Worm (Caenorhabditis elegans): Measurements from ENCODE around the gene sdz-37.
A peak's percentile ranks its signal among the peaks of the same experiment; 100 is the strongest.

sdz-37 gene

DNA sequence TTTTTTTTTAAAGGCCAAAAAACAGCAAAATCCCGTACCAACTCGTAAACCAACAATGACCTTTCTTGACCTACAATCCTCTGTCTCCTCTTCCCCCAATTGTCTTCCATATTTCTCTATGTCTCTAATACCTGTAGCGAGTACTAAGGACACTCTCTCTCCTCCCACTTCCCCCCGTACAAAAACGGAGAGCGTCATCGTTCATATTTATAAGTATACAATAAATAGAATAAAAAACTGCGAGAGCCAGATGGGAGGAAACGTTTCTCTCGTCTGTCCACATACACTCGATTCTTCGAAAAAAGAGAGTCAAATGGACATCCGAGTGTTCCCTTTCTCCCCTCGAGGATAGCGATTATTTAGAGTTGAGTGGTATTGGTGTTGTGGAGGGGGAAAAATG is 40.1 kb downstream of the sdz-37 start (continued):
- TF ChIP-seq egl-13 (tag; optimal IDR thresholded peaks at IDR 0.05) (no peak), tbx-2 (tag; optimal IDR thresholded peaks at IDR 0.05) (no peak), snu-23 (GFP tag; optimal IDR thresholded peaks at IDR 0.05) (no peak), aha-1 (tag; optimal IDR thresholded peaks at IDR 0.05) (no peak), F16B12.6 (tag; optimal IDR thresholded peaks at IDR 0.05) (no peak), lir-3 (tag; optimal IDR thresholded peaks at IDR 0.05; ENCODE audit: poor library complexity) (no peak), sptf-1 (tag; optimal IDR thresholded peaks at IDR 0.05) (no peak), hpl-2 (GFP tag; optimal IDR thresholded peaks at IDR 0.05) (no peak), grh-1 (GFP tag; IDR thresholded peaks at IDR 0.05) (no peak), dsc-1 (tag; optimal IDR thresholded peaks at IDR 0.05) (no peak), aly-2 (tag; optimal IDR thresholded peaks at IDR 0.05) (no peak), tlp-1 (tag; optimal IDR thresholded peaks at IDR 0.05) (no peak), C16A3.4 (tag; optimal IDR thresholded peaks at IDR 0.05) (no peak), nhr-47 (tag; optimal IDR thresholded peaks at IDR 0.05) (no peak), unc-62 (GFP tag; optimal IDR thresholded peaks at IDR 0.05) (no peak), elt-3 (tag; optimal IDR thresholded peaks at IDR 0.05) (no peak), unc-130 (tag; optimal IDR thresholded peaks at IDR 0.05) (no peak), pag-3 (tag; optimal IDR thresholded peaks at IDR 0.05; ENCODE audit: borderline replicate concordance, insufficient read depth) (no peak), hlh-17 (GFP tag; optimal IDR thresholded peaks at IDR 0.05; ENCODE audit: borderline replicate concordance) (no peak), fkh-4 (tag; optimal IDR thresholded peaks at IDR 0.05; ENCODE audit: borderline replicate concordance) (no peak), nhr-20 (tag; optimal IDR thresholded peaks at IDR 0.05) (peak; percentile 13), lin-35 (GFP tag; optimal IDR thresholded peaks at IDR 0.05) (no peak), nhr-71 (tag; optimal IDR thresholded peaks at IDR 0.05) (peak; percentile 23), skn-1 (tag; optimal IDR thresholded peaks at IDR 0.05) (no peak), ets-5 (GFP tag; IDR thresholded peaks at IDR 0.05) (no peak), nhr-12 (tag; optimal IDR thresholded peaks at IDR 0.05) (no peak), nhr-85 (tag) (peak; percentile 30), snpc-4 (tag; optimal IDR thresholded peaks at IDR 0.05) (no peak), unc-30 (tag; optimal IDR thresholded peaks at IDR 0.05) (no peak), dpl-1 (GFP tag; optimal IDR thresholded peaks at IDR 0.05) (no peak), nhr-76 (tag; optimal IDR thresholded peaks at IDR 0.05) (no peak), efl-3 (GFP tag; optimal IDR thresholded peaks at IDR 0.05) (no peak), ama-1 (optimal IDR thresholded peaks at IDR 0.05) (no peak), egl-27 (tag; optimal IDR thresholded peaks at IDR 0.05) (no peak), unc-98 (GFP tag; IDR thresholded peaks at IDR 0.05) (no peak), ceh-63 (GFP tag; optimal IDR thresholded peaks at IDR 0.05) (no peak), irx-1 (tag; optimal IDR thresholded peaks at IDR 0.05) (no peak), swsn-7 (tag; optimal IDR thresholded peaks at IDR 0.05) (no peak), lin-14 (GFP tag; optimal IDR thresholded peaks at IDR 0.05) (peak; percentile 57), unc-86 (tag; optimal IDR thresholded peaks at IDR 0.05) (no peak), fos-1 (tag; optimal IDR thresholded peaks at IDR 0.05) (no peak), ceh-90 (tag; optimal IDR thresholded peaks at IDR 0.05) (no peak), zag-1 (tag; optimal IDR thresholded peaks at IDR 0.05) (no peak), ztf-4 (tag; optimal IDR thresholded peaks at IDR 0.05) (no peak)

ce11 chrII:10505949-10506348 is 41.3 kb downstream of the sdz-37 start:
- TF ChIP-seq ceh-82 (tag; optimal IDR thresholded peaks at IDR 0.05) (no peak), mdl-1 (tag; optimal IDR thresholded peaks at IDR 0.05) (no peak), C04F5.9 (tag; optimal IDR thresholded peaks at IDR 0.05) (no peak), egl-13 (tag; optimal IDR thresholded peaks at IDR 0.05) (no peak), tbx-2 (tag; optimal IDR thresholded peaks at IDR 0.05) (no peak), unc-86 (tag; optimal IDR thresholded peaks at IDR 0.05) (no peak), lin-15B (tag; optimal IDR thresholded peaks at IDR 0.05) (no peak), lin-14 (GFP tag; optimal IDR thresholded peaks at IDR 0.05) (peak; percentile 63), aha-1 (tag; optimal IDR thresholded peaks at IDR 0.05) (no peak), ceh-8 (GFP tag; optimal IDR thresholded peaks at IDR 0.05) (no peak), nhr-28 (tag; optimal IDR thresholded peaks at IDR 0.05) (no peak), lin-13 (GFP tag; optimal IDR thresholded peaks at IDR 0.05) (no peak), nhr-12 (tag; optimal IDR thresholded peaks at IDR 0.05) (no peak), unc-130 (tag; optimal IDR thresholded peaks at IDR 0.05) (no peak), nhr-85 (tag) (peak; percentile 36), unc-30 (tag; optimal IDR thresholded peaks at IDR 0.05) (no peak), jun-1 (tag; optimal IDR thresholded peaks at IDR 0.05) (no peak), pax-3 (tag; optimal IDR thresholded peaks at IDR 0.05) (no peak), hlh-17 (GFP tag; optimal IDR thresholded peaks at IDR 0.05; ENCODE audit: borderline replicate concordance) (no peak), blmp-1 (tag; optimal IDR thresholded peaks at IDR 0.05) (peak; percentile 41), fos-1 (tag; optimal IDR thresholded peaks at IDR 0.05) (no peak), ama-1 (optimal IDR thresholded peaks at IDR 0.05) (no peak)
